Worm (Caenorhabditis elegans): ENCODE results near the gene R07B1.7.
A peak's percentile ranks its signal among the peaks of the same experiment; 100 is the strongest.

DNA sequence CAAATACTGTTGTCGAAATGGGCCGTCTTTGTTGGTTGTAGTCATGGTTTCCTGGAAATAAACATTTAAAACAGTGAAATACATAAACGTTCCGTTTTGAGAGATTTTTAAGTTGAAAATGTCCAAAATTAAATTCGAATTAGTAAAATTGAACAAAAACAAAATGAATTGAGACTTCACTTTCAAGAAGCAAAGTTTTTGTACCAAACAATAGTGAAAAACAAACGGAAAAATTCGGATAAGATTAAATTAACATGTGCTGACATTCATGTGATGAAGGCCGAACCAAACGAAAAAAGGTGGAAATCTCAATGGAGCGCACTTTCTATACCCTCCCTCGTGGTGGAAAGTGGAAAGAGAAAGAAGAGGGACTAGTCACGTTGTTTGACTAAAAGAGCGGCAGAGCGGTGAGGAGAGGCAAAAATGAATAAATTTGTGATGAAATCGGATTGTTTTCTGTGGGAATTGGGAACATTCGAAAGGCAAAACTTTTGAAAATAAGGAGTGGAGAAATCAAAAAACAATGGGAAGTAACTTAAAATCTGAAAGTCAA, 30.9 kb upstream of the R07B1.7 start, which contains the start of gene ipla-2:
- TF ChIP-seq klf-2 (GFP tag; conservative IDR thresholded peaks at IDR 0.05) = no peak
- peak; percentile 7 for TF ChIP-seq cog-1 (tag; optimal IDR thresholded peaks at IDR 0.05)
- no peak for TF ChIP-seq tab-1 (GFP tag; IDR thresholded peaks at IDR 0.05)
- no peak for TF ChIP-seq flt-1 (GFP tag; IDR thresholded peaks at IDR 0.05)
- no peak for TF ChIP-seq ztf-29 (GFP tag; IDR thresholded peaks at IDR 0.05)
- TF ChIP-seq ztf-23 (GFP tag; IDR thresholded peaks at IDR 0.05) = no peak
- no peak for TF ChIP-seq ref-1 (GFP tag; conservative IDR thresholded peaks at IDR 0.05)
- no peak for TF ChIP-seq T22C8.4 (GFP tag; IDR thresholded peaks at IDR 0.05)

Data from whole organism, midembryonic.